Fruit fly (Drosophila melanogaster): ENCODE results near the gene CG33922.

The CG33922 gene

dm6 chr2L:1346034-1346433 is 2.1 kb upstream of the CG33922 start:
- TF ChIP-seq Hr96 (GFP tag; optimal IDR thresholded peaks at IDR 0.05) (no peak), CG14711 (tag; optimal IDR thresholded peaks at IDR 0.05) (no peak), pad (GFP tag; optimal IDR thresholded peaks at IDR 0.05) (no peak), CG5204 (GFP tag; optimal IDR thresholded peaks at IDR 0.05) (no peak), CG7101 (tag; optimal IDR thresholded peaks at IDR 0.05) (no peak), ovo (GFP tag; optimal IDR thresholded peaks at IDR 0.05) (no peak), kay (GFP tag; ENCODE audit: borderline replicate concordance) (no peak), CG1620 (GFP tag; optimal IDR thresholded peaks at IDR 0.05) (no peak), cnc (optimal IDR thresholded peaks at IDR 0.05) (no peak), Crg-1 (GFP tag; optimal IDR thresholded peaks at IDR 0.05) (no peak), Mnt (GFP tag; optimal IDR thresholded peaks at IDR 0.05) (no peak), tj (GFP tag; optimal IDR thresholded peaks at IDR 0.05) (no peak), bab1 (GFP tag; optimal IDR thresholded peaks at IDR 0.05) (no peak)

- TF ChIP-seq tj (GFP tag; optimal IDR thresholded peaks at IDR 0.05): no peak
- no peak for TF ChIP-seq Mnt (GFP tag; optimal IDR thresholded peaks at IDR 0.05)
- no peak for TF ChIP-seq CG7101 (tag; optimal IDR thresholded peaks at IDR 0.05)
- TF ChIP-seq pad (GFP tag; optimal IDR thresholded peaks at IDR 0.05): no peak
- no peak for TF ChIP-seq CG33017 (tag; optimal IDR thresholded peaks at IDR 0.05)
- TF ChIP-seq cic (GFP tag; optimal IDR thresholded peaks at IDR 0.05): no peak
- TF ChIP-seq kay (GFP tag; ENCODE audit: borderline replicate concordance): no peak
- no peak for TF ChIP-seq CG11617 (GFP tag; optimal IDR thresholded peaks at IDR 0.05)
- no peak for TF ChIP-seq bab1 (GFP tag; optimal IDR thresholded peaks at IDR 0.05)
- TF ChIP-seq toe (GFP tag; optimal IDR thresholded peaks at IDR 0.05): no peak
- no peak for TF ChIP-seq CG14711 (tag; optimal IDR thresholded peaks at IDR 0.05)
- no peak for TF ChIP-seq Clk (GFP tag; optimal IDR thresholded peaks at IDR 0.05)
- no peak for TF ChIP-seq CG1620 (GFP tag; optimal IDR thresholded peaks at IDR 0.05)
- no peak for TF ChIP-seq CG5204 (GFP tag; optimal IDR thresholded peaks at IDR 0.05)
Observed at dm6 chr2L:1341995-1342394, 2.0 kb downstream of the CG33922 start, which contains the start of gene CG33923. CG33923 (minus strand) TSS chr2L:1342095.

DNA sequence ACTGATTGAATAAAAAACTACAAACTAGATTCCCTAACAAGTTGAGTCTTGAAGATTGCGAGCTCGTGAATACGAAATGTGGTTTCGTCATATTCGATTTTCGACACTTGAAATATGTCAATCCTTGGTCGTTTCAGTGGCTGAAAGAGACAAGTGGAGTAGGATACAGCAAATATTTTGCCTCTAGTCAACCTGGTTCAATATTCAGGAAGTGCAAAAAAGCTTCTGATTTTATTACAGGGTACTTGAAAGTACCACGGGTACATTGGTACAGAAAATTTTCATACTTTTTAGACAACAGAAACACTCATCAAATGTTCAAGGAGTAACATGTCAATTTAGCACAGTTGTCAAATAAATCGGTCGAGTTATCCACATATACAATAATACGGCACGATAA is 10.1 kb downstream of the CG33922 start, which contains the start of gene CG5440:
CG5440 (plus strand) TSS at position 301 of the 400 bp plus-strand sequence.
- TF ChIP-seq Clk (GFP tag; optimal IDR thresholded peaks at IDR 0.05): no peak
- no peak for TF ChIP-seq cnc (optimal IDR thresholded peaks at IDR 0.05)
- TF ChIP-seq CG7045 (GFP tag; optimal IDR thresholded peaks at IDR 0.05): no peak
- TF ChIP-seq CG5204 (GFP tag; optimal IDR thresholded peaks at IDR 0.05): no peak
- TF ChIP-seq CG14711 (tag; optimal IDR thresholded peaks at IDR 0.05): no peak
- no peak for TF ChIP-seq Crg-1 (GFP tag; optimal IDR thresholded peaks at IDR 0.05)
- TF ChIP-seq CG7101 (tag; optimal IDR thresholded peaks at IDR 0.05): no peak
- TF ChIP-seq CG33017 (tag; optimal IDR thresholded peaks at IDR 0.05): no peak
- TF ChIP-seq tj (GFP tag; optimal IDR thresholded peaks at IDR 0.05): no peak
- no peak for TF ChIP-seq CG11617 (GFP tag; optimal IDR thresholded peaks at IDR 0.05)
- TF ChIP-seq kay (GFP tag; ENCODE audit: borderline replicate concordance): no peak
- no peak for TF ChIP-seq pad (GFP tag; optimal IDR thresholded peaks at IDR 0.05)
- TF ChIP-seq bab1 (GFP tag; optimal IDR thresholded peaks at IDR 0.05): no peak
- TF ChIP-seq CG1620 (GFP tag; optimal IDR thresholded peaks at IDR 0.05): no peak
- TF ChIP-seq CG12768 (GFP tag; optimal IDR thresholded peaks at IDR 0.05): no peak
- TF ChIP-seq Hr96 (GFP tag; optimal IDR thresholded peaks at IDR 0.05): no peak

dm6 chr2L:1328861-1329260 is 15.1 kb downstream of the CG33922 start, which contains the start of gene a5:
a5 (plus strand) TSS chr2L:1329161.
- no peak for TF ChIP-seq pad (GFP tag; optimal IDR thresholded peaks at IDR 0.05)
- no peak for TF ChIP-seq CG7045 (GFP tag; optimal IDR thresholded peaks at IDR 0.05)
- no peak for TF ChIP-seq kay (GFP tag; ENCODE audit: borderline replicate concordance)
- no peak for TF ChIP-seq CG12768 (GFP tag; optimal IDR thresholded peaks at IDR 0.05)
- no peak for TF ChIP-seq Clk (GFP tag; optimal IDR thresholded peaks at IDR 0.05)
- no peak for TF ChIP-seq Crg-1 (GFP tag; optimal IDR thresholded peaks at IDR 0.05)
- TF ChIP-seq bab1 (GFP tag; optimal IDR thresholded peaks at IDR 0.05): no peak
- TF ChIP-seq Hr96 (GFP tag; optimal IDR thresholded peaks at IDR 0.05): no peak
- no peak for TF ChIP-seq cnc (optimal IDR thresholded peaks at IDR 0.05)
- no peak for TF ChIP-seq CG7101 (tag; optimal IDR thresholded peaks at IDR 0.05)
- TF ChIP-seq CG11617 (GFP tag; optimal IDR thresholded peaks at IDR 0.05): no peak
- TF ChIP-seq ovo (GFP tag; optimal IDR thresholded peaks at IDR 0.05): no peak
- TF ChIP-seq toe (GFP tag; optimal IDR thresholded peaks at IDR 0.05): no peak
- no peak for TF ChIP-seq CG33017 (tag; optimal IDR thresholded peaks at IDR 0.05)
- no peak for TF ChIP-seq CG14711 (tag; optimal IDR thresholded peaks at IDR 0.05)
- TF ChIP-seq CG5204 (GFP tag; optimal IDR thresholded peaks at IDR 0.05): no peak
- TF ChIP-seq tj (GFP tag; optimal IDR thresholded peaks at IDR 0.05): no peak
- no peak for TF ChIP-seq cic (GFP tag; optimal IDR thresholded peaks at IDR 0.05)
- TF ChIP-seq Mnt (GFP tag; optimal IDR thresholded peaks at IDR 0.05): no peak
- no peak for TF ChIP-seq CG1620 (GFP tag; optimal IDR thresholded peaks at IDR 0.05)

DNA sequence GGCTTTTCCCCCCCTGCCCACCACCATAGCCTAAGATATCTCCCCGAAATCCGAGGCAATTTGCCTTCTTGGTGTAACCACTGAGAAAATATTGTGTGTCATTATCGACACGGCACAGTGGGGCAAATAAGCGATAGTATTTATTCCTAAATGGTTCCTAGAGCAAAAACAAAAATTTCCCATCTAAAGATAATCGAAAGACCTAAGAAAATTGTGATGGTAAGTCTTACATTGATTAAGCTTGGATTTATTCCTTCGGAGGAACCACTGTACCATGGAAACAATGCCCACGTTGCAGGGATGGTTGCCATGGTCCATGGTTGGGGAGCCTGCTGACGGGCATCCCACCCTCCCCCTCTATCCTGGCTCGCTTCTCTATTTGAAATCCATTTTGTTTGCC is 27.5 kb downstream of the CG33922 start:
- TF ChIP-seq Crg-1 (GFP tag; optimal IDR thresholded peaks at IDR 0.05) (no peak), cnc (optimal IDR thresholded peaks at IDR 0.05) (no peak), CG11617 (GFP tag; optimal IDR thresholded peaks at IDR 0.05) (no peak), bab1 (GFP tag; optimal IDR thresholded peaks at IDR 0.05) (no peak), CG33017 (tag; optimal IDR thresholded peaks at IDR 0.05) (no peak), CG5204 (GFP tag; optimal IDR thresholded peaks at IDR 0.05) (no peak), CG14711 (tag; optimal IDR thresholded peaks at IDR 0.05) (no peak), CG7045 (GFP tag; optimal IDR thresholded peaks at IDR 0.05) (no peak), Clk (GFP tag; optimal IDR thresholded peaks at IDR 0.05) (no peak), ovo (GFP tag; optimal IDR thresholded peaks at IDR 0.05) (no peak), CG1620 (GFP tag; optimal IDR thresholded peaks at IDR 0.05) (no peak), CG12768 (GFP tag; optimal IDR thresholded peaks at IDR 0.05) (no peak), Mnt (GFP tag; optimal IDR thresholded peaks at IDR 0.05) (no peak), Hr96 (GFP tag; optimal IDR thresholded peaks at IDR 0.05) (no peak), kay (GFP tag; ENCODE audit: borderline replicate concordance) (no peak), tj (GFP tag; optimal IDR thresholded peaks at IDR 0.05) (no peak), pad (GFP tag; optimal IDR thresholded peaks at IDR 0.05) (no peak), CG7101 (tag; optimal IDR thresholded peaks at IDR 0.05) (no peak)

DNA sequence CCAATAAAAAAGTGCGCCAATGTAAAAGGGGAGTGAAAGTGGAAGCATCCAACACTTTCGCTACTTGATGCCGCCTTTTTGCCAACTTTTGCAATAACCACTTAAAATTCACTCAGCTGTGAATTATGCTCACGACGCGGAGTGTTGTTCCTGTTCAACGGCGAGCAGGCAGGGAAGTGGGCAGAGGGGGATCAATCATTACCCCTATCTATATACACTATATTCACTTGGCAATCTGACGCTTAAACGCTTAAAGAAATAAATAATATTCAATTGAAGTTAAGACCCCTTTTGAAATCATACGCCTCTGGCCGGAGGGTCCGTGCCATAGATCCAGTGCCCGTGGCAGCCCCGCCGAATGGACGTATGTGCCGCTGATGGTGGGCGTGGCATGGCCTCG is 28.7 kb downstream of the CG33922 start:
- TF ChIP-seq CG14711 (tag; optimal IDR thresholded peaks at IDR 0.05) (no peak), ovo (GFP tag; optimal IDR thresholded peaks at IDR 0.05) (no peak), pad (GFP tag; optimal IDR thresholded peaks at IDR 0.05) (no peak), CG5204 (GFP tag; optimal IDR thresholded peaks at IDR 0.05) (no peak), CG12768 (GFP tag; optimal IDR thresholded peaks at IDR 0.05) (no peak), Hr96 (GFP tag; optimal IDR thresholded peaks at IDR 0.05) (no peak)

Data from whole organism, adult.